Worm (Caenorhabditis elegans) whole organism, L2 larva: ENCODE results near the gene lgc-24.

Experiments used
- ZK546.5 ChIP-seq: sonication (generic microtip); optimal IDR thresholded peaks from 2 replicates; lab custom pipeline; 2017; ENCODE audit warnings: missing biosample characterization, missing genetic modification characterization
- ama-1 ChIP-seq: fragments of 150-350 bp; optimal IDR thresholded peaks from 2 replicates; lab custom pipeline; 2018; ENCODE audit warnings: inconsistent platforms
- lin-11 ChIP-seq: fragments of 150-350 bp; sonication (generic microtip); optimal IDR thresholded peaks from 2 replicates; lab custom pipeline; 2014; ENCODE audit warnings: missing biosample characterization, missing genetic modification characterization, inconsistent platforms, mixed read lengths
- unc-39 ChIP-seq: fragments of 150-350 bp; optimal IDR thresholded peaks from 2 replicates; lab custom pipeline; 2014; ENCODE audit warnings: missing biosample characterization, missing genetic modification characterization

- TF ChIP-seq ama-1 (no peak), lin-11 (tag; lab: Kevin White, UChicago) (no peak), ZK546.5 (no peak), unc-39 (no peak)
Observed at ce11 chrX:12056973-12057372, 11.4 kb upstream of the lgc-24 start, which contains the start of gene B0198.3.
